Fruit fly (Drosophila melanogaster) whole organism, embryonic: Measurements from ENCODE around the gene sdt.
A peak's percentile ranks its signal among the peaks of the same experiment; 100 is the strongest.

Experiments used
- ATbp ChIP-seq: fragments of 200-800 bp; sonication (Bioruptor generic); optimal IDR thresholded peaks from 2 replicates; lab custom pipeline; 2017; ENCODE audit warnings: missing biosample characterization, mild to moderate bottlenecking, missing genetic modification characterization, missing genetic modification reagents
- Adf1 ChIP-seq: fragments of 200-800 bp; sonication (Bioruptor generic); IDR thresholded peaks from 2 replicates; pipeline ENCODE4 v1.3.6; 2022; ENCODE audit warnings: missing biosample characterization, missing genetic modification characterization
- B-H1 ChIP-seq: fragments of 200-800 bp; sonication (Bioruptor generic); IDR thresholded peaks from 3 replicates; pipeline ENCODE4 v1.3.6; 2022; ENCODE audit warnings: missing biosample characterization, missing genetic modification characterization
- Bgb ChIP-seq: fragments of 200-800 bp; sonication (Bioruptor generic); IDR thresholded peaks from 2 replicates; pipeline ENCODE4 v1.3.6; 2022; ENCODE audit warnings: missing biosample characterization, missing genetic modification characterization; ENCODE audit not compliant: partially characterized antibody
- BtbVII ChIP-seq: fragments of 200-800 bp; sonication (Bioruptor generic); optimal IDR thresholded peaks from 3 replicates; lab custom pipeline; 2017; ENCODE audit warnings: missing biosample characterization, mild to moderate bottlenecking, missing genetic modification characterization
- CG10274 ChIP-seq: fragments of 200-800 bp; sonication (Bioruptor generic); optimal IDR thresholded peaks from 3 replicates; lab custom pipeline; 2017; ENCODE audit warnings: missing biosample characterization, mild to moderate bottlenecking, missing genetic modification characterization
- CG11504 ChIP-seq: fragments of 200-800 bp; sonication (Bioruptor generic); optimal IDR thresholded peaks from 3 replicates; lab custom pipeline; 2019; ENCODE audit warnings: missing biosample characterization, mild to moderate bottlenecking, missing genetic modification characterization, moderate library complexity
- CG12942 ChIP-seq: fragments of 200-800 bp; sonication (Bioruptor generic); optimal IDR thresholded peaks from 3 replicates; lab custom pipeline; 2016; ENCODE audit warnings: missing biosample characterization, missing genetic modification characterization
- CG13123 ChIP-seq: fragments of 200-800 bp; sonication (Bioruptor generic); optimal IDR thresholded peaks from 2 replicates; lab custom pipeline; 2016; ENCODE audit warnings: missing biosample characterization, missing genetic modification characterization
- CG18764 ChIP-seq: fragments of 200-800 bp; sonication (Bioruptor generic); optimal IDR thresholded peaks from 3 replicates; lab custom pipeline; 2016; ENCODE audit warnings: missing biosample characterization, missing genetic modification characterization
- CG2202 ChIP-seq: fragments of 200-800 bp; sonication (Bioruptor generic); optimal IDR thresholded peaks from 2 replicates; lab custom pipeline; 2018; ENCODE audit warnings: missing biosample characterization, mild to moderate bottlenecking, missing genetic modification characterization
- CG3065 ChIP-seq: fragments of 200-800 bp; sonication (Bioruptor generic); optimal IDR thresholded peaks from 2 replicates; lab custom pipeline; 2016; ENCODE audit warnings: missing biosample characterization, missing genetic modification characterization
- CG32767 ChIP-seq: fragments of 200-800 bp; sonication (Bioruptor generic); IDR thresholded peaks from 2 replicates; pipeline ENCODE4 v1.3.6; 2022; ENCODE audit warnings: missing biosample characterization, missing genetic modification characterization
- CG3281 ChIP-seq: fragments of 200-800 bp; sonication (Bioruptor generic); optimal IDR thresholded peaks from 3 replicates; lab custom pipeline; 2017; ENCODE audit warnings: missing biosample characterization, mild to moderate bottlenecking, missing genetic modification characterization
- CG33213 ChIP-seq: fragments of 200-800 bp; sonication (Bioruptor generic); optimal IDR thresholded peaks from 3 replicates; lab custom pipeline; 2016; ENCODE audit warnings: missing biosample characterization, missing genetic modification characterization
- CG3407 ChIP-seq: fragments of 200-800 bp; sonication (Bioruptor generic); optimal IDR thresholded peaks from 2 replicates; lab custom pipeline; 2018; ENCODE audit warnings: missing biosample characterization, mild to moderate bottlenecking, missing genetic modification characterization
- CG34376 ChIP-seq: fragments of 200-800 bp; sonication (Bioruptor generic); optimal IDR thresholded peaks from 2 replicates; lab custom pipeline; 2018; ENCODE audit warnings: missing biosample characterization, mild to moderate bottlenecking, missing genetic modification characterization
- CG5245 ChIP-seq: fragments of 200-800 bp; sonication (Bioruptor generic); optimal IDR thresholded peaks from 3 replicates; lab custom pipeline; 2016; ENCODE audit warnings: missing biosample characterization, missing genetic modification characterization
- CG6813 ChIP-seq: fragments of 200-800 bp; sonication (Bioruptor generic); optimal IDR thresholded peaks from 2 replicates; lab custom pipeline; 2017; ENCODE audit warnings: missing biosample characterization, missing genetic modification characterization, mild to moderate bottlenecking, moderate library complexity, missing genetic modification reagents
- CG7357 ChIP-seq: fragments of 200-800 bp; sonication (Bioruptor generic); IDR thresholded peaks from 3 replicates; pipeline ENCODE4 v1.3.6; 2022; ENCODE audit warnings: missing biosample characterization, missing genetic modification characterization
- CG7372 ChIP-seq: fragments of 200-800 bp; sonication (Bioruptor generic); IDR thresholded peaks from 2 replicates; pipeline ENCODE4 v1.3.6; 2022; ENCODE audit warnings: missing biosample characterization, missing genetic modification characterization
- CG8388 ChIP-seq: fragments of 200-800 bp; sonication (Bioruptor generic); optimal IDR thresholded peaks from 2 replicates; lab custom pipeline; 2019; ENCODE audit warnings: missing biosample characterization, mild to moderate bottlenecking, missing genetic modification characterization, moderate library complexity
- CG9876 ChIP-seq: fragments of 200-800 bp; sonication (Bioruptor generic); optimal IDR thresholded peaks from 2 replicates; lab custom pipeline; 2016; ENCODE audit warnings: missing biosample characterization, missing genetic modification characterization
- Dad ChIP-seq: fragments of 200-800 bp; sonication (Bioruptor generic); optimal IDR thresholded peaks from 3 replicates; lab custom pipeline; 2016; ENCODE audit warnings: missing biosample characterization, missing genetic modification characterization
- Dref ChIP-seq: fragments of 200-800 bp; sonication (Bioruptor generic); IDR thresholded peaks from 2 replicates; pipeline ENCODE4 v1.3.6; 2022; ENCODE audit warnings: missing biosample characterization, missing genetic modification characterization
- Med ChIP-seq: fragments of 200-800 bp; sonication (Bioruptor generic); peaks from one replicate; lab custom pipeline; 2016; ENCODE audit warnings: missing biosample characterization, missing genetic modification characterization, mild to moderate bottlenecking, inconsistent platforms, moderate library complexity
- Poxn ChIP-seq: fragments of 200-800 bp; sonication (Bioruptor generic); IDR thresholded peaks from 2 replicates; pipeline ENCODE4 v1.3.6; 2022; ENCODE audit warnings: missing biosample characterization, missing genetic modification characterization
- Six4 ChIP-seq: fragments of 200-800 bp; sonication (Bioruptor generic); optimal IDR thresholded peaks from 2 replicates; lab custom pipeline; 2016; ENCODE audit warnings: missing biosample characterization, missing genetic modification characterization
- TFAM ChIP-seq: fragments of 200-800 bp; sonication (Bioruptor generic); optimal IDR thresholded peaks from 2 replicates; lab custom pipeline; 2017; ENCODE audit warnings: missing biosample characterization, missing genetic modification characterization, inconsistent platforms
- Usf ChIP-seq: fragments of 200-800 bp; sonication (Bioruptor generic); optimal IDR thresholded peaks from 2 replicates; lab custom pipeline; 2017; ENCODE audit warnings: missing genotype, missing biosample characterization, missing genetic modification characterization
- bab2 ChIP-seq: fragments of 200-800 bp; sonication (Bioruptor generic); optimal IDR thresholded peaks from 2 replicates; lab custom pipeline; 2016; ENCODE audit warnings: missing biosample characterization, missing genetic modification characterization
- bigmax ChIP-seq: fragments of 200-800 bp; sonication (Bioruptor generic); optimal IDR thresholded peaks from 2 replicates; lab custom pipeline; 2018; ENCODE audit warnings: missing biosample characterization, mild to moderate bottlenecking, missing genetic modification characterization
- chm ChIP-seq: fragments of 200-800 bp; sonication (Bioruptor generic); IDR thresholded peaks from 2 replicates; pipeline ENCODE4 v1.3.6; 2022; ENCODE audit warnings: missing biosample characterization, missing genetic modification characterization
- chn ChIP-seq: fragments of 200-800 bp; sonication (Bioruptor generic); optimal IDR thresholded peaks from 2 replicates; lab custom pipeline; 2016; ENCODE audit warnings: missing biosample characterization, missing genetic modification characterization
- ci ChIP-seq: fragments of 200-800 bp; sonication (Bioruptor generic); IDR thresholded peaks from 3 replicates; pipeline ENCODE4 v1.3.6; 2022; ENCODE audit warnings: missing biosample characterization, missing genetic modification characterization
- corto ChIP-seq: fragments of 200-800 bp; sonication (Bioruptor generic); optimal IDR thresholded peaks from 2 replicates; lab custom pipeline; 2016; ENCODE audit warnings: missing biosample characterization, mild to moderate bottlenecking, missing genetic modification characterization, moderate library complexity
- exex ChIP-seq: fragments of 200-800 bp; sonication (Bioruptor generic); optimal IDR thresholded peaks from 4 replicates; lab custom pipeline; 2018; ENCODE audit warnings: missing biosample characterization, mild to moderate bottlenecking, missing genetic modification characterization, moderate library complexity
- eyg ChIP-seq: fragments of 200-800 bp; sonication (Bioruptor generic); optimal IDR thresholded peaks from 3 replicates; lab custom pipeline; 2016; ENCODE audit warnings: missing biosample characterization, missing genetic modification characterization
- grau ChIP-seq: fragments of 200-800 bp; optimal IDR thresholded peaks from 3 replicates; lab custom pipeline; 2019; ENCODE audit warnings: missing biosample characterization, mild to moderate bottlenecking, missing genetic modification characterization, moderate library complexity
- lab ChIP-seq: fragments of 200-800 bp; sonication (Bioruptor generic); optimal IDR thresholded peaks from 3 replicates; lab custom pipeline; 2017; ENCODE audit warnings: missing biosample characterization, missing genetic modification characterization, mild to moderate bottlenecking, moderate library complexity, missing genetic modification reagents
- mirr ChIP-seq: fragments of 200-800 bp; sonication (Bioruptor generic); optimal IDR thresholded peaks from 3 replicates; lab custom pipeline; 2018; ENCODE audit warnings: missing biosample characterization, mild to moderate bottlenecking, missing genetic modification characterization
- odd ChIP-seq: fragments of 200-800 bp; sonication (Bioruptor generic); optimal IDR thresholded peaks from 2 replicates; lab custom pipeline; 2017; ENCODE audit warnings: missing biosample characterization, mild to moderate bottlenecking, missing genetic modification characterization
- psq ChIP-seq: fragments of 200-800 bp; sonication (Bioruptor generic); optimal IDR thresholded peaks from 2 replicates; lab custom pipeline; 2017; ENCODE audit warnings: missing biosample characterization, missing genetic modification characterization
- ranshi ChIP-seq: fragments of 200-800 bp; sonication (Bioruptor generic); IDR thresholded peaks from 2 replicates; pipeline ENCODE4 v1.3.6; 2022; ENCODE audit warnings: missing biosample characterization, missing genetic modification characterization
- scrt ChIP-seq: fragments of 200-800 bp; sonication (Bioruptor generic); optimal IDR thresholded peaks from 2 replicates; lab custom pipeline; 2018; ENCODE audit warnings: missing biosample characterization, mild to moderate bottlenecking, missing genetic modification characterization, moderate library complexity
- sens ChIP-seq: fragments of 200-800 bp; sonication (Bioruptor generic); peaks from one replicate; lab custom pipeline; 2016; ENCODE audit warnings: missing biosample characterization, missing genetic modification characterization
- unc-4 ChIP-seq: fragments of 200-800 bp; sonication (Bioruptor generic); IDR thresholded peaks from 2 replicates; pipeline ENCODE4 v1.3.6; 2022; ENCODE audit warnings: missing biosample characterization, missing genetic modification characterization; ENCODE audit not compliant: partially characterized antibody
- usp ChIP-seq: fragments of >200 bp; optimal IDR thresholded peaks from 2 replicates; lab custom pipeline; 2017; ENCODE audit warnings: missing biosample characterization, missing genetic modification characterization
- wdn ChIP-seq: fragments of 200-800 bp; sonication (Bioruptor generic); IDR thresholded peaks from 2 replicates; pipeline ENCODE4 v1.3.6; 2022; ENCODE audit warnings: missing biosample characterization, missing genetic modification characterization
- yki ChIP-seq: fragments of >200 bp; optimal IDR thresholded peaks from 3 replicates; lab custom pipeline; 2018

Gene sdt

dm6 chrX:8131693-8132313 is 46.5 kb upstream of the sdt start, which contains the start of gene CG10958 (continued):
- TF ChIP-seq usp (GFP tag; lab: Kevin White, UChicago) (no peak), CG6813 (GFP tag; lab: Kevin White, UChicago) (no peak), CG3065 (peak; percentile 36), CG7357 (no peak), B-H1 (peak; percentile 30; the same call in 1 of the 3 replicates), Adf1 (GFP tag; lab: Robert Waterston, UW) (peak; percentile 37; the same call in 1 of the 2 replicates), eyg (GFP tag; lab: Kevin White, UChicago) (no peak), CG32767 (GFP tag; lab: Robert Waterston, UW) (no peak)

dm6 chrX:8135420-8135874 is 42.9 kb upstream of the sdt start, which contains the start of the genes cyr and CG2120:
cyr (minus strand) TSS chrX:8135713.
CG2120 (plus strand) TSS chrX:8135824.
- no peak for TF ChIP-seq unc-4 (GFP tag; lab: Robert Waterston, UW)
- TF ChIP-seq scrt: no peak
- TF ChIP-seq psq (GFP tag; lab: Kevin White, UChicago): no peak
- no peak for TF ChIP-seq usp (GFP tag; lab: Kevin White, UChicago)
- TF ChIP-seq mirr (GFP tag; lab: Kevin White, UChicago): peak; percentile 17
- no peak for TF ChIP-seq TFAM
- TF ChIP-seq odd (GFP tag; lab: Kevin White, UChicago): no peak
- TF ChIP-seq CG10274 (GFP tag; lab: Kevin White, UChicago): no peak
- TF ChIP-seq CG2202 (tag; lab: Kevin White, UChicago): no peak
- TF ChIP-seq bab2 (GFP tag; lab: Kevin White, UChicago): no peak
- no peak for TF ChIP-seq CG13123
- TF ChIP-seq Dad (GFP tag; lab: Kevin White, UChicago): no peak
- TF ChIP-seq BtbVII (GFP tag; lab: Kevin White, UChicago): no peak
- no peak for TF ChIP-seq ci
- TF ChIP-seq CG9876 (GFP tag; lab: Kevin White, UChicago): no peak
- no peak for TF ChIP-seq Dref
- TF ChIP-seq wdn: no peak
- TF ChIP-seq CG8388 (GFP tag; lab: Kevin White, UChicago): no peak
- TF ChIP-seq Poxn (GFP tag; lab: Robert Waterston, UW): no peak
- no peak for TF ChIP-seq Six4 (GFP tag; lab: Kevin White, UChicago)
- peak; percentile 56 for TF ChIP-seq CG34376 (GFP tag; lab: Kevin White, UChicago)
- no peak for TF ChIP-seq chm (GFP tag; lab: Robert Waterston, UW)
- no peak for TF ChIP-seq grau (tag; lab: Kevin White, UChicago)
- TF ChIP-seq yki: no peak
- no peak for TF ChIP-seq ranshi (GFP tag; lab: Robert Waterston, UW)
- peak; percentile 10 for TF ChIP-seq lab
- no peak for TF ChIP-seq Usf
- TF ChIP-seq CG12942: no peak
- TF ChIP-seq corto: no peak
- no peak for TF ChIP-seq ATbp (GFP tag; lab: Kevin White, UChicago)
- no peak for TF ChIP-seq CG5245 (GFP tag; lab: Kevin White, UChicago)
- TF ChIP-seq CG33213: no peak
- no peak for TF ChIP-seq CG18764 (GFP tag; lab: Kevin White, UChicago)
- no peak for TF ChIP-seq CG11504 (tag; lab: Kevin White, UChicago)
- TF ChIP-seq Bgb (GFP tag; lab: Robert Waterston, UW): no peak
- TF ChIP-seq CG3281 (GFP tag; lab: Kevin White, UChicago): no peak
- no peak for TF ChIP-seq CG3407 (GFP tag; lab: Kevin White, UChicago)
- TF ChIP-seq sens (GFP tag; lab: Kevin White, UChicago): peak; percentile 13
- peak; percentile 74 for TF ChIP-seq exex
- TF ChIP-seq bigmax (GFP tag; lab: Kevin White, UChicago): no peak
- TF ChIP-seq Med (GFP tag; lab: Kevin White, UChicago): no peak
- TF ChIP-seq CG7372 (GFP tag; lab: Robert Waterston, UW): no peak
- no peak for TF ChIP-seq chn
